Worm (Caenorhabditis elegans): ENCODE results near the gene ptrg-1.

DNA sequence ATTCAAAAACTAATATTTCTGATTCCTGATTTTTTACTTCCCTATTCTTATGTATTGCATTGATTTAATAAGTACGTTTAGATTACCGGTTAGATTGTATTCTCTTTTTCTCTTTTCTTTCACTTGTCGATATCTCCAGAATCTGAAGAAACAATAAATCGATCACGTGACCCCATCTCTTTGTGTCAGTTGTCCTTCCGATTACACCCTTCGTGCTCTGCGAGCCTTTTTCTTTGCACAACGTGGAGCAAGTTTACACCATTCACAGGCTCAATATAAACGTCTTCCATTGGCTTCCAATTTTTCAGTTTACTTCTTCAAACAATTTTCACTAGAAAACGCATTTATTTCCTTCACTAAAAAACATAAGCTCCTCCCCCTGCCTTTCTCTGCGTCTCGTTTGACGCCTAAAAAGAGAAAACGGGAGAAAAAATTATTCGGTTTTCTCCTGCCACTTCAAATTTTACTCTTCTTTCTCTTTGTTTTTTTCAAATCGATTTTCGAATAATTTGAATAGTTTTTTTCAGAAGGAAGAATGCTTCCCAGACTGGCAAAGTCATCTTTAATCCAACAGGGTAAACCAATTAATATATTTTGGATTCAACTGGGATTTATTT, 14.0 kb downstream of the ptrg-1 start, which contains the start of gene gta-1:
- TF ChIP-seq dao-5 (tag; optimal IDR thresholded peaks at IDR 0.05) = no peak
- no peak for TF ChIP-seq him-1 (tag; optimal IDR thresholded peaks at IDR 0.05)
